Worm (Caenorhabditis elegans) whole organism, young adult: Measurements from ENCODE around the gene srg-54.
A peak's percentile ranks its signal among the peaks of the same experiment; 100 is the strongest.

Experiments
- F23B12.7 ChIP-seq: sonication (generic microtip); optimal IDR thresholded peaks from 2 replicates; lab custom pipeline; 2017; ENCODE audit warnings: missing genetic modification characterization, mild to moderate bottlenecking, missing compliant biosample characterization, antibody characterized with exemption, moderate library complexity; ENCODE audit not compliant: insufficient read depth
- F33H1.4 ChIP-seq: fragments of 200-800 bp; sonication (Bioruptor generic); IDR thresholded peaks from 2 replicates; pipeline ENCODE4 v1.3.6; 2022; ENCODE audit warnings: missing genetic modification reagents, missing genetic modification characterization, missing compliant biosample characterization
- F37B4.10 ChIP-seq: fragments of 200-800 bp; sonication (Bioruptor generic); IDR thresholded peaks from 2 replicates; pipeline ENCODE4 v1.3.6; 2022; ENCODE audit warnings: missing genetic modification characterization, missing compliant biosample characterization
- F39B2.1 ChIP-seq: fragments of 200-800 bp; sonication (Bioruptor generic); IDR thresholded peaks from 2 replicates; pipeline ENCODE4 v1.3.6; 2022; ENCODE audit warnings: missing genetic modification reagents, missing genetic modification characterization, missing compliant biosample characterization
- F52B5.7 ChIP-seq: sonication (generic microtip); optimal IDR thresholded peaks from 2 replicates; lab custom pipeline; 2016; ENCODE audit warnings: mild to moderate bottlenecking, missing genetic modification characterization, missing compliant biosample characterization
- F57A8.1 ChIP-seq: fragments of 200-800 bp; sonication (Bioruptor generic); optimal IDR thresholded peaks from 2 replicates; lab custom pipeline; 2018; ENCODE audit warnings: mild to moderate bottlenecking, missing genetic modification characterization, moderate library complexity, missing compliant biosample characterization
- F57C9.4 ChIP-seq: sonication (generic microtip); optimal IDR thresholded peaks from 2 replicates; lab custom pipeline; 2017; ENCODE audit warnings: mild to moderate bottlenecking, missing genetic modification characterization, missing compliant biosample characterization
- T07F8.4 ChIP-seq: sonication (generic microtip); optimal IDR thresholded peaks from 2 replicates; lab custom pipeline; 2016; ENCODE audit warnings: mild to moderate bottlenecking, missing genetic modification characterization, moderate library complexity, missing compliant biosample characterization
- T26A5.8 ChIP-seq: sonication (generic microtip); optimal IDR thresholded peaks from 2 replicates; lab custom pipeline; 2016; ENCODE audit warnings: missing genetic modification characterization, missing compliant biosample characterization
- Y53F4B.3 ChIP-seq: fragments of 200-800 bp; sonication (Bioruptor generic); IDR thresholded peaks from 2 replicates; pipeline ENCODE4 v1.3.6; 2022; ENCODE audit warnings: missing genetic modification reagents, missing genetic modification characterization, missing compliant biosample characterization
- Y95B8A.8 ChIP-seq: fragments of 200-800 bp; sonication (Bioruptor generic); IDR thresholded peaks from 2 replicates; pipeline ENCODE4 v1.3.6; 2022; ENCODE audit warnings: missing genetic modification reagents, missing genetic modification characterization, missing compliant biosample characterization
- akir-1 ChIP-seq: fragments of 200-800 bp; sonication (Bioruptor generic); optimal IDR thresholded peaks from 2 replicates; lab custom pipeline; 2018; ENCODE audit warnings: mild to moderate bottlenecking, missing genetic modification characterization, moderate library complexity, missing compliant biosample characterization
- athp-1 ChIP-seq: sonication (generic microtip); optimal IDR thresholded peaks from 2 replicates; lab custom pipeline; 2017; ENCODE audit warnings: mild to moderate bottlenecking, missing genetic modification characterization, missing compliant biosample characterization
- bed-2 ChIP-seq: fragments of 200-800 bp; sonication (Bioruptor generic); IDR thresholded peaks from 2 replicates; pipeline ENCODE4 v1.3.6; 2022; ENCODE audit warnings: missing genetic modification reagents, missing genetic modification characterization, missing compliant biosample characterization
- cebp-2 ChIP-seq: fragments of 200-800 bp; sonication (Bioruptor generic); IDR thresholded peaks from 2 replicates; pipeline ENCODE4 v1.3.6; 2022; ENCODE audit warnings: missing genetic modification characterization, missing compliant biosample characterization
- die-1 ChIP-seq: sonication (generic microtip); optimal IDR thresholded peaks from 2 replicates; lab custom pipeline; 2016; ENCODE audit warnings: missing genotype, mild to moderate bottlenecking, missing genetic modification characterization, missing compliant biosample characterization
- dpl-1 ChIP-seq: fragments of 150-350 bp; optimal IDR thresholded peaks from 2 replicates; lab custom pipeline; 2014; ENCODE audit warnings: missing biosample characterization, missing genetic modification reagents, missing genetic modification characterization
- egl-18 ChIP-seq: fragments of 200-800 bp; sonication (Bioruptor generic); IDR thresholded peaks from 2 replicates; pipeline ENCODE4 v1.3.6; 2022; ENCODE audit warnings: missing genetic modification reagents, missing genetic modification characterization, missing compliant biosample characterization
- egrh-3 ChIP-seq: fragments of 200-800 bp; sonication (Bioruptor generic); IDR thresholded peaks from 2 replicates; pipeline ENCODE4 v1.3.6; 2022; ENCODE audit warnings: missing genetic modification reagents, missing genetic modification characterization, missing compliant biosample characterization
- fkh-3 ChIP-seq: sonication (generic microtip); optimal IDR thresholded peaks from 2 replicates; lab custom pipeline; 2016; ENCODE audit warnings: mild to moderate bottlenecking, missing genetic modification characterization, missing compliant biosample characterization
- hlh-12 ChIP-seq: sonication (generic microtip); optimal IDR thresholded peaks from 2 replicates; lab custom pipeline; 2016; ENCODE audit warnings: missing genetic modification characterization, missing compliant biosample characterization
- hlh-26 ChIP-seq: fragments of 200-800 bp; sonication (Bioruptor generic); conservative IDR thresholded peaks from 2 replicates; pipeline ENCODE4 v1.3.6; 2022; ENCODE audit warnings: missing genetic modification reagents, missing genetic modification characterization, missing compliant biosample characterization
- hmg-1.2 ChIP-seq: fragments of 200-800 bp; sonication (Bioruptor generic); IDR thresholded peaks from 2 replicates; pipeline ENCODE4 v1.3.6; 2022; ENCODE audit warnings: missing genetic modification reagents, missing genetic modification characterization, missing compliant biosample characterization
- hmg-20 ChIP-seq: fragments of 200-800 bp; sonication (Bioruptor generic); IDR thresholded peaks from 2 replicates; pipeline ENCODE4 v1.3.6; 2022; ENCODE audit warnings: missing genetic modification reagents, missing genetic modification characterization, missing compliant biosample characterization
- lin-35 ChIP-seq, 3 experiments: fragments of 150-350 bp in 2 of 3; sonication (generic microtip) in 1 of 3; optimal IDR thresholded peaks; 2 replicates each; lab custom pipeline; 2014 to 2018; ENCODE audit warnings: missing biosample characterization in 3 of 3, missing genetic modification characterization in 3 of 3, missing genetic modification reagents in 3 of 3
- lin-40 ChIP-seq: sonication (generic microtip); optimal IDR thresholded peaks from 2 replicates; lab custom pipeline; 2016; ENCODE audit warnings: missing genetic modification characterization, mild to moderate bottlenecking, missing compliant biosample characterization, missing genotype, missing genetic modification reagents
- lin-54 ChIP-seq: fragments of 200-800 bp; sonication (Bioruptor generic); optimal IDR thresholded peaks from 2 replicates; lab custom pipeline; 2018; ENCODE audit warnings: mild to moderate bottlenecking, missing genetic modification characterization, missing compliant biosample characterization
- lir-1 ChIP-seq: fragments of 200-800 bp; sonication (Bioruptor generic); conservative IDR thresholded peaks from 2 replicates; pipeline ENCODE4 v1.3.6; 2022; ENCODE audit warnings: missing genetic modification reagents, missing genetic modification characterization, missing compliant biosample characterization
- lsl-1 ChIP-seq: fragments of 200-800 bp; sonication (Bioruptor generic); optimal IDR thresholded peaks from 2 replicates; lab custom pipeline; 2018; ENCODE audit warnings: mild to moderate bottlenecking, missing genetic modification characterization, moderate library complexity, missing compliant biosample characterization
- madf-10 ChIP-seq: sonication (generic microtip); optimal IDR thresholded peaks from 2 replicates; lab custom pipeline; 2016; ENCODE audit warnings: mild to moderate bottlenecking, missing genetic modification characterization, missing compliant biosample characterization
- madf-8 ChIP-seq: fragments of 200-800 bp; sonication (Bioruptor generic); conservative IDR thresholded peaks from 2 replicates; pipeline ENCODE4 v1.3.6; 2022; ENCODE audit warnings: missing genetic modification reagents, missing genetic modification characterization, missing compliant biosample characterization
- nfyb-1 ChIP-seq: fragments of 200-800 bp; sonication (Bioruptor generic); IDR thresholded peaks from 2 replicates; pipeline ENCODE4 v1.3.6; 2022; ENCODE audit warnings: missing genetic modification reagents, missing genetic modification characterization, missing compliant biosample characterization
- nhr-120 ChIP-seq: fragments of 200-800 bp; sonication (Bioruptor generic); IDR thresholded peaks from 2 replicates; pipeline ENCODE4 v1.3.6; 2022; ENCODE audit warnings: missing genetic modification characterization, missing compliant biosample characterization
- nhr-80 ChIP-seq: sonication (generic microtip); optimal IDR thresholded peaks from 2 replicates; lab custom pipeline; 2016; ENCODE audit warnings: missing genetic modification characterization, missing compliant biosample characterization
- nhr-90 ChIP-seq: sonication (generic microtip); optimal IDR thresholded peaks from 2 replicates; lab custom pipeline; 2016; ENCODE audit warnings: missing genotype, mild to moderate bottlenecking, missing genetic modification characterization, missing compliant biosample characterization
- pbrm-1 ChIP-seq: fragments of 200-800 bp; sonication (Bioruptor generic); IDR thresholded peaks from 2 replicates; pipeline ENCODE4 v1.3.6; 2022; ENCODE audit warnings: missing genetic modification reagents, missing genetic modification characterization, missing compliant biosample characterization
- sdz-38 ChIP-seq: sonication (generic microtip); optimal IDR thresholded peaks from 2 replicates; lab custom pipeline; 2016; ENCODE audit warnings: missing genotype, missing genetic modification characterization, missing compliant biosample characterization
- sea-2 ChIP-seq: fragments of 200-800 bp; sonication (Bioruptor generic); IDR thresholded peaks from 2 replicates; pipeline ENCODE4 v1.3.6; 2022; ENCODE audit warnings: missing genetic modification characterization, missing compliant biosample characterization
- snpc-4 ChIP-seq, 5 experiments: fragments of 150-350 bp in 1 of 5; sonication (generic microtip) in 4 of 5; optimal IDR thresholded peaks; 2 replicates each; lab custom pipeline; 2014 to 2018; ENCODE audit warnings: missing genetic modification characterization in 5 of 5, missing biosample characterization in 3 of 5, antibody characterized with exemption in 2 of 5, mild to moderate bottlenecking in 2 of 5, missing compliant biosample characterization in 2 of 5, missing genotype in 2 of 5, moderate library complexity in 2 of 5, missing genetic modification reagents in 1 of 5
- tbx-9 ChIP-seq: sonication (generic microtip); optimal IDR thresholded peaks from 2 replicates; lab custom pipeline; 2016; ENCODE audit warnings: borderline replicate concordance, missing genetic modification characterization, inconsistent platforms, missing compliant biosample characterization
- unc-130 ChIP-seq: sonication (generic microtip); optimal IDR thresholded peaks from 2 replicates; lab custom pipeline; 2016; ENCODE audit warnings: missing genetic modification reagents, missing genetic modification characterization, missing compliant biosample characterization
- zfh-2 ChIP-seq: fragments of 200-800 bp; sonication (Bioruptor generic); conservative IDR thresholded peaks from 2 replicates; pipeline ENCODE4 v1.3.6; 2022; ENCODE audit warnings: missing genetic modification reagents, missing genetic modification characterization, missing compliant biosample characterization

The srg-54 gene

ce11 chrV:14909331-14909835 is 14.6 kb downstream of the srg-54 start, which contains the start of gene H12D21.9:
TSS of gene H12D21.9 (minus strand) at chrV:14909478.
- TF ChIP-seq athp-1 (tag; lab: Kevin White, UChicago) (no peak), sea-2 (GFP tag; lab: Robert Waterston, UW) (no peak)

DNA sequence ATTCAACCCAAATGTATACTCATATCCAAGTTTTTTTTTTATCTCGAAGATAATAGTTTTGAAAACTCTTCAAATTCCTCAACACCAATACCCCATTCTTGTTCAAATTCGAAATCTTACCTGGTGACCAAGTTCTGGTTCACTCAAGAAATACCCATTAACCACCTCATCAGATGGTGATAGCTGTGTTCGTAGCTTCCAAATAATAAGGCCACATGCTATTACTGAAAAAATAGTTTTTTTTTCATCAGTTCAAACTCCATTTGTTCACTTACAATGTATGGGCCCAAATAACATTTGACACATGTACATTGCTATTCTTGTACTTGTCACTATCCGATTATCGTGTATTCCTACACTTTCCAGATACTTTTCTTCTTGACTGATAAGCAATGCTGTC is 16.6 kb downstream of the srg-54 start:
- no peak for TF ChIP-seq dpl-1 (GFP tag; lab: Kevin White, UChicago)
- no peak for TF ChIP-seq F39B2.1
- TF ChIP-seq unc-130 (GFP tag; lab: Kevin White, UChicago): no peak
- TF ChIP-seq fkh-3 (tag; lab: Kevin White, UChicago): no peak
- TF ChIP-seq tbx-9 (tag; lab: Kevin White, UChicago): no peak
- no peak for TF ChIP-seq nhr-120
- TF ChIP-seq sea-2 (GFP tag; lab: Robert Waterston, UW): no peak
- TF ChIP-seq hlh-26 (GFP tag; lab: Robert Waterston, UW): no peak
- no peak for TF ChIP-seq lin-35 (GFP tag; optimal IDR thresholded peaks at IDR 0.05; lab: Kevin White, UChicago)
- no peak for TF ChIP-seq F23B12.7
- TF ChIP-seq F37B4.10 (GFP tag; lab: Robert Waterston, UW): no peak
- TF ChIP-seq madf-10: no peak
- no peak for TF ChIP-seq lin-54 (GFP tag; lab: Kevin White, UChicago)
- TF ChIP-seq T26A5.8 (tag; lab: Kevin White, UChicago): no peak
- no peak for TF ChIP-seq zfh-2 (GFP tag; lab: Robert Waterston, UW)
- no peak for TF ChIP-seq Y53F4B.3 (GFP tag; lab: Robert Waterston, UW)

ce11 chrV:14900905-14901304 is 23.1 kb downstream of the srg-54 start:
- TF ChIP-seq F52B5.7 (tag; lab: Kevin White, UChicago) (no peak), akir-1 (GFP tag; lab: Kevin White, UChicago) (no peak), sdz-38 (tag; lab: Kevin White, UChicago) (no peak), dpl-1 (GFP tag; lab: Kevin White, UChicago) (no peak), die-1 (no peak), cebp-2 (GFP tag; lab: Robert Waterston, UW) (no peak), hlh-12 (no peak), bed-2 (GFP tag; lab: Robert Waterston, UW) (no peak), F33H1.4 (GFP tag; lab: Robert Waterston, UW) (no peak), lin-35 (GFP tag; optimal IDR thresholded peaks at IDR 0.05; lab: Kevin White, UChicago) (no peak), madf-8 (GFP tag; lab: Robert Waterston, UW) (no peak), T26A5.8 (tag; lab: Kevin White, UChicago) (no peak), lir-1 (GFP tag; lab: Robert Waterston, UW) (no peak), tbx-9 (tag; lab: Kevin White, UChicago) (no peak), F23B12.7 (no peak)

ce11 chrV:14899545-14899944 is 24.5 kb downstream of the srg-54 start, which contains the start of gene H12D21.10:
TSS of gene H12D21.10 (plus strand) at chrV:14899804.
- TF ChIP-seq nhr-80 (tag; lab: Kevin White, UChicago) (peak; percentile 2), F57C9.4 (tag; lab: Kevin White, UChicago) (no peak), hmg-1.2 (GFP tag; lab: Robert Waterston, UW) (peak; percentile 79)

DNA sequence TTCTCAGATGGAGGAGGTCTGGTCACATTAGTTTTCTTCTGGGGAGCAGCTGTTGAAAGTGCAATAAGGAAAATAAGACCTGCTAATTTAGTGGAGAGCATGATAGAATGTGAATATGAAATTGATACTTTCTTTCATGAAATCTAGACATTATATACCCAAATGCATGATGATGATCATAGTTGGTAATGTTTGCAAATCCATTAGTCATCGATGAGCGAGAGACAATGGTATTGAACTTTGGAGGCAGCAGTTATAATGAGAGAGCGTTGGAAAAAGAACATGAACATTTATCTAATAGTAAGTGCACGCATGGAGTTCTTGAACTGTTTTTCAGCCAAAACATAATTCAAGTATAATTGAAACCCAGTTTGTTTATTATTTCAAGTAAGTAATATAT is 26.3 kb downstream of the srg-54 start, which contains the start of gene H12D21.6:
Gene H12D21.6 (minus strand): TSS at position 101 of the 400 bp plus-strand sequence.
- TF ChIP-seq F57A8.1 (GFP tag; lab: Kevin White, UChicago): no peak
- TF ChIP-seq T07F8.4 (tag; lab: Kevin White, UChicago): no peak
- no peak for TF ChIP-seq Y95B8A.8 (GFP tag; lab: Robert Waterston, UW)
- no peak for TF ChIP-seq lsl-1 (GFP tag; lab: Kevin White, UChicago)
- TF ChIP-seq hmg-1.2 (GFP tag; lab: Robert Waterston, UW): no peak
- TF ChIP-seq egl-18 (GFP tag; lab: Robert Waterston, UW): no peak
- no peak for TF ChIP-seq lin-40 (tag; lab: Kevin White, UChicago)
- TF ChIP-seq nhr-90 (tag; lab: Kevin White, UChicago): no peak
- TF ChIP-seq pbrm-1 (GFP tag; lab: Robert Waterston, UW): no peak
- TF ChIP-seq snpc-4 (GFP tag; optimal IDR thresholded peaks at IDR 0.05; lab: Kevin White, UChicago): no peak
- TF ChIP-seq snpc-4 (tag; optimal IDR thresholded peaks at IDR 0.05; lab: Kevin White, UChicago): no peak
- TF ChIP-seq hmg-20 (GFP tag; lab: Robert Waterston, UW): no peak
- TF ChIP-seq bed-2 (GFP tag; lab: Robert Waterston, UW): no peak
- TF ChIP-seq nfyb-1 (GFP tag; lab: Robert Waterston, UW): no peak
- no peak for TF ChIP-seq nhr-80 (tag; lab: Kevin White, UChicago)
- no peak for TF ChIP-seq egrh-3 (GFP tag; lab: Robert Waterston, UW)
